Worm (Caenorhabditis elegans) whole organism, L4/young adult: Measurements from ENCODE around the gene F17C8.3.

Experiments
- W03F9.2 ChIP-seq: fragments of 150-350 bp; optimal IDR thresholded peaks from 2 replicates; lab custom pipeline; 2014; ENCODE audit warnings: missing biosample characterization, missing genetic modification characterization
- dao-5 ChIP-seq: sonication (generic microtip); optimal IDR thresholded peaks from 2 replicates; lab custom pipeline; 2016; ENCODE audit warnings: missing genotype, missing genetic modification characterization, moderate library complexity, missing compliant biosample characterization
- him-1 ChIP-seq: sonication (generic microtip); optimal IDR thresholded peaks from 2 replicates; lab custom pipeline; 2016; ENCODE audit warnings: missing genotype, missing genetic modification reagents, missing genetic modification characterization, missing compliant biosample characterization

- no peak for TF ChIP-seq dao-5 (tag; lab: Kevin White, UChicago)
- TF ChIP-seq him-1 (tag; lab: Kevin White, UChicago): no peak
- TF ChIP-seq W03F9.2: no peak
These were observed at the start of gene F17C8.3 for ce11 chrIII:4731295-4731988.
